Worm (Caenorhabditis elegans) whole organism, young adult: ENCODE measurements around the gene rrp-8.
A peak's percentile ranks its signal among the peaks of the same experiment; 100 is the strongest.

Experiments
- B0261.1 ChIP-seq: sonication (generic microtip); optimal IDR thresholded peaks from 2 replicates; lab custom pipeline; 2016; ENCODE audit warnings: mild to moderate bottlenecking, missing genetic modification characterization, moderate library complexity, missing compliant biosample characterization
- C17E4.6 ChIP-seq: fragments of 200-800 bp; sonication (Bioruptor generic); IDR thresholded peaks from 2 replicates; pipeline ENCODE4 v1.3.6; 2022; ENCODE audit warnings: missing genetic modification reagents, missing genetic modification characterization, missing compliant biosample characterization
- F10E7.11 ChIP-seq: sonication (generic microtip); optimal IDR thresholded peaks from 2 replicates; lab custom pipeline; 2017; ENCODE audit warnings: mild to moderate bottlenecking, missing genetic modification characterization, moderate library complexity, missing compliant biosample characterization
- F52B5.7 ChIP-seq: sonication (generic microtip); optimal IDR thresholded peaks from 2 replicates; lab custom pipeline; 2016; ENCODE audit warnings: mild to moderate bottlenecking, missing genetic modification characterization, missing compliant biosample characterization
- F57A8.1 ChIP-seq: fragments of 200-800 bp; sonication (Bioruptor generic); optimal IDR thresholded peaks from 2 replicates; lab custom pipeline; 2018; ENCODE audit warnings: mild to moderate bottlenecking, missing genetic modification characterization, moderate library complexity, missing compliant biosample characterization
- K11D2.4 ChIP-seq: fragments of 200-800 bp; sonication (Bioruptor generic); IDR thresholded peaks from 2 replicates; pipeline ENCODE4 v1.3.6; 2022; ENCODE audit warnings: missing genetic modification reagents, missing genetic modification characterization, missing compliant biosample characterization
- T26A5.8 ChIP-seq: sonication (generic microtip); optimal IDR thresholded peaks from 2 replicates; lab custom pipeline; 2016; ENCODE audit warnings: missing genetic modification characterization, missing compliant biosample characterization
- Y53F4B.3 ChIP-seq: fragments of 200-800 bp; sonication (Bioruptor generic); IDR thresholded peaks from 2 replicates; pipeline ENCODE4 v1.3.6; 2022; ENCODE audit warnings: missing genetic modification reagents, missing genetic modification characterization, missing compliant biosample characterization
- ZK185.1 ChIP-seq: sonication (generic microtip); optimal IDR thresholded peaks from 2 replicates; lab custom pipeline; 2016; ENCODE audit warnings: mild to moderate bottlenecking, missing genetic modification characterization, missing compliant biosample characterization; ENCODE audit not compliant: poor library complexity, severe bottlenecking
- akir-1 ChIP-seq: fragments of 200-800 bp; sonication (Bioruptor generic); optimal IDR thresholded peaks from 2 replicates; lab custom pipeline; 2018; ENCODE audit warnings: mild to moderate bottlenecking, missing genetic modification characterization, moderate library complexity, missing compliant biosample characterization
- aptf-2 ChIP-seq: fragments of 200-800 bp; sonication (Bioruptor generic); conservative IDR thresholded peaks from 2 replicates; pipeline ENCODE4 v1.3.6; 2022; ENCODE audit warnings: missing genetic modification reagents, missing genetic modification characterization, missing compliant biosample characterization
- atf-7 ChIP-seq: sonication (generic microtip); optimal IDR thresholded peaks from 2 replicates; lab custom pipeline; 2017; ENCODE audit warnings: mild to moderate bottlenecking, missing genetic modification characterization, missing compliant biosample characterization
- attf-6 ChIP-seq: fragments of 200-800 bp; sonication (Bioruptor generic); IDR thresholded peaks from 2 replicates; pipeline ENCODE4 v1.3.6; 2022; ENCODE audit warnings: missing genetic modification reagents, missing genetic modification characterization, missing compliant biosample characterization
- bed-1 ChIP-seq: fragments of 200-800 bp; sonication (Bioruptor generic); IDR thresholded peaks from 2 replicates; pipeline ENCODE4 v1.3.6; 2022; ENCODE audit warnings: missing genetic modification reagents, missing genetic modification characterization, missing compliant biosample characterization
- bed-2 ChIP-seq: fragments of 200-800 bp; sonication (Bioruptor generic); IDR thresholded peaks from 2 replicates; pipeline ENCODE4 v1.3.6; 2022; ENCODE audit warnings: missing genetic modification reagents, missing genetic modification characterization, missing compliant biosample characterization
- cebp-1 ChIP-seq, 2 experiments: fragments of 200-800 bp in 1 of 2; sonication (Bioruptor generic) in 1 of 2; sonication (generic microtip) in 1 of 2; IDR thresholded peaks in 1 of 2; optimal IDR thresholded peaks in 1 of 2; 2 replicates each; pipeline versions ENCODE4 v1.3.6 to Lab custom; 2017 to 2022; ENCODE audit warnings: missing compliant biosample characterization in 2 of 2, missing genetic modification characterization in 2 of 2, mild to moderate bottlenecking in 1 of 2, missing genetic modification reagents in 1 of 2, moderate library complexity in 1 of 2
- cebp-2 ChIP-seq: fragments of 200-800 bp; sonication (Bioruptor generic); IDR thresholded peaks from 2 replicates; pipeline ENCODE4 v1.3.6; 2022; ENCODE audit warnings: missing genetic modification characterization, missing compliant biosample characterization
- ceh-100 ChIP-seq: fragments of 200-800 bp; sonication (Bioruptor generic); IDR thresholded peaks from 2 replicates; pipeline ENCODE4 v1.3.6; 2022; ENCODE audit warnings: missing genetic modification reagents, missing genetic modification characterization, missing compliant biosample characterization
- ceh-79 ChIP-seq: sonication (generic microtip); optimal IDR thresholded peaks from 2 replicates; lab custom pipeline; 2017; ENCODE audit warnings: mild to moderate bottlenecking, missing genetic modification characterization, missing compliant biosample characterization
- die-1 ChIP-seq: sonication (generic microtip); optimal IDR thresholded peaks from 2 replicates; lab custom pipeline; 2016; ENCODE audit warnings: missing genotype, mild to moderate bottlenecking, missing genetic modification characterization, missing compliant biosample characterization
- dpff-1 ChIP-seq: sonication (generic microtip); optimal IDR thresholded peaks from 2 replicates; lab custom pipeline; 2017; ENCODE audit warnings: mild to moderate bottlenecking, missing genetic modification characterization, missing compliant biosample characterization
- egl-18 ChIP-seq: fragments of 200-800 bp; sonication (Bioruptor generic); IDR thresholded peaks from 2 replicates; pipeline ENCODE4 v1.3.6; 2022; ENCODE audit warnings: missing genetic modification reagents, missing genetic modification characterization, missing compliant biosample characterization
- egl-44 ChIP-seq: fragments of 200-800 bp; sonication (Bioruptor generic); IDR thresholded peaks from 2 replicates; pipeline ENCODE4 v1.3.6; 2022; ENCODE audit warnings: missing genetic modification reagents, missing genetic modification characterization, missing compliant biosample characterization
- egrh-3 ChIP-seq: fragments of 200-800 bp; sonication (Bioruptor generic); IDR thresholded peaks from 2 replicates; pipeline ENCODE4 v1.3.6; 2022; ENCODE audit warnings: missing genetic modification reagents, missing genetic modification characterization, missing compliant biosample characterization
- ets-4 ChIP-seq: fragments of 200-800 bp; sonication (Bioruptor generic); optimal IDR thresholded peaks from 2 replicates; lab custom pipeline; 2018; ENCODE audit warnings: mild to moderate bottlenecking, missing genetic modification characterization, missing compliant biosample characterization
- hlh-12 ChIP-seq: sonication (generic microtip); optimal IDR thresholded peaks from 2 replicates; lab custom pipeline; 2016; ENCODE audit warnings: missing genetic modification characterization, missing compliant biosample characterization
- hlh-26 ChIP-seq: fragments of 200-800 bp; sonication (Bioruptor generic); conservative IDR thresholded peaks from 2 replicates; pipeline ENCODE4 v1.3.6; 2022; ENCODE audit warnings: missing genetic modification reagents, missing genetic modification characterization, missing compliant biosample characterization
- lin-35 ChIP-seq, 3 experiments: fragments of 150-350 bp in 2 of 3; sonication (generic microtip) in 1 of 3; optimal IDR thresholded peaks; 2 replicates each; lab custom pipeline; 2014 to 2018; ENCODE audit warnings: missing biosample characterization in 3 of 3, missing genetic modification characterization in 3 of 3, missing genetic modification reagents in 3 of 3
- lir-1 ChIP-seq: fragments of 200-800 bp; sonication (Bioruptor generic); conservative IDR thresholded peaks from 2 replicates; pipeline ENCODE4 v1.3.6; 2022; ENCODE audit warnings: missing genetic modification reagents, missing genetic modification characterization, missing compliant biosample characterization
- madf-10 ChIP-seq: sonication (generic microtip); optimal IDR thresholded peaks from 2 replicates; lab custom pipeline; 2016; ENCODE audit warnings: mild to moderate bottlenecking, missing genetic modification characterization, missing compliant biosample characterization
- mcd-1 ChIP-seq: fragments of 200-800 bp; sonication (Bioruptor generic); IDR thresholded peaks from 2 replicates; pipeline ENCODE4 v1.3.6; 2022; ENCODE audit warnings: missing genetic modification reagents, missing genetic modification characterization, missing compliant biosample characterization
- mxl-1 ChIP-seq: sonication (generic microtip); optimal IDR thresholded peaks from 2 replicates; lab custom pipeline; 2016; ENCODE audit warnings: missing genetic modification characterization, missing compliant biosample characterization
- nfya-1 ChIP-seq: sonication (generic microtip); optimal IDR thresholded peaks from 2 replicates; lab custom pipeline; 2017; ENCODE audit warnings: antibody characterized with exemption, missing compliant biosample characterization, missing genetic modification characterization, borderline replicate concordance; ENCODE audit not compliant: insufficient read depth
- nfya-2 ChIP-seq: fragments of 200-800 bp; sonication (Bioruptor generic); IDR thresholded peaks from 2 replicates; pipeline ENCODE4 v1.3.6; 2022; ENCODE audit warnings: missing genetic modification reagents, missing genetic modification characterization, missing compliant biosample characterization
- nfyb-1 ChIP-seq: fragments of 200-800 bp; sonication (Bioruptor generic); IDR thresholded peaks from 2 replicates; pipeline ENCODE4 v1.3.6; 2022; ENCODE audit warnings: missing genetic modification reagents, missing genetic modification characterization, missing compliant biosample characterization
- nhr-27 ChIP-seq: fragments of 200-800 bp; sonication (Bioruptor generic); optimal IDR thresholded peaks from 2 replicates; lab custom pipeline; 2018; ENCODE audit warnings: mild to moderate bottlenecking, missing genetic modification characterization, moderate library complexity, missing compliant biosample characterization
- nhr-80 ChIP-seq: sonication (generic microtip); optimal IDR thresholded peaks from 2 replicates; lab custom pipeline; 2016; ENCODE audit warnings: missing genetic modification characterization, missing compliant biosample characterization
- rec-8 ChIP-seq, 2 experiments: sonication (generic microtip); optimal IDR thresholded peaks; 2 replicates each; lab custom pipeline; 2016; ENCODE audit warnings: mild to moderate bottlenecking in 2 of 2, missing genetic modification characterization in 2 of 2, missing genetic modification reagents in 2 of 2, missing genotype in 2 of 2, missing biosample characterization in 1 of 2, missing compliant biosample characterization in 1 of 2, moderate library complexity in 1 of 2
- sdz-38 ChIP-seq: sonication (generic microtip); optimal IDR thresholded peaks from 2 replicates; lab custom pipeline; 2016; ENCODE audit warnings: missing genotype, missing genetic modification characterization, missing compliant biosample characterization
- sea-2 ChIP-seq: fragments of 200-800 bp; sonication (Bioruptor generic); IDR thresholded peaks from 2 replicates; pipeline ENCODE4 v1.3.6; 2022; ENCODE audit warnings: missing genetic modification characterization, missing compliant biosample characterization
- snpc-1.1 ChIP-seq: sonication (generic microtip); optimal IDR thresholded peaks from 2 replicates; lab custom pipeline; 2017; ENCODE audit warnings: missing genetic modification characterization, mild to moderate bottlenecking, missing compliant biosample characterization, antibody characterized with exemption, moderate library complexity, missing genotype, missing genetic modification reagents; ENCODE audit not compliant: insufficient read depth
- somi-1 ChIP-seq: fragments of 200-800 bp; sonication (Bioruptor generic); optimal IDR thresholded peaks from 2 replicates; lab custom pipeline; 2018; ENCODE audit warnings: mild to moderate bottlenecking, missing genetic modification characterization, missing compliant biosample characterization
- sptf-2 ChIP-seq: fragments of 200-800 bp; sonication (Bioruptor generic); optimal IDR thresholded peaks from 2 replicates; lab custom pipeline; 2018; ENCODE audit warnings: mild to moderate bottlenecking, missing genetic modification characterization, missing compliant biosample characterization
- tlf-1 ChIP-seq: fragments of 200-800 bp; sonication (Bioruptor generic); optimal IDR thresholded peaks from 2 replicates; lab custom pipeline; 2018; ENCODE audit warnings: mild to moderate bottlenecking, missing genetic modification characterization, missing compliant biosample characterization
- unc-62 ChIP-seq: fragments of 150-350 bp; optimal IDR thresholded peaks from 2 replicates; lab custom pipeline; 2014; ENCODE audit warnings: missing biosample characterization, missing genetic modification reagents, missing genetic modification characterization
- xnd-1 ChIP-seq: sonication (generic microtip); optimal IDR thresholded peaks from 2 replicates; lab custom pipeline; 2016; ENCODE audit warnings: missing genotype, missing genetic modification reagents, missing genetic modification characterization, missing compliant biosample characterization
- zfh-2 ChIP-seq: fragments of 200-800 bp; sonication (Bioruptor generic); conservative IDR thresholded peaks from 2 replicates; pipeline ENCODE4 v1.3.6; 2022; ENCODE audit warnings: missing genetic modification reagents, missing genetic modification characterization, missing compliant biosample characterization

rrp-8 gene

ce11 chrIV:390279-390678, 6.1 kb upstream of the rrp-8 start, which contains the start of the genes ears-2 and uncp-18 (continued):
- peak; percentile 93 for TF ChIP-seq zfh-2 (GFP tag; lab: Robert Waterston, UW)
- peak; percentile 32 for TF ChIP-seq F57A8.1
- TF ChIP-seq nfya-1 (tag; lab: Kevin White, UChicago), result no peak
- peak; percentile 80 for TF ChIP-seq F52B5.7 (tag; lab: Kevin White, UChicago)
- TF ChIP-seq F10E7.11 (tag; lab: Kevin White, UChicago), result peak; percentile 46
- peak in 2 of 3 experiments; percentile 76 to 88 for TF ChIP-seq lin-35 (GFP tag; optimal IDR thresholded peaks at IDR 0.05; lab: Kevin White, UChicago)
- TF ChIP-seq mxl-1 (tag; lab: Kevin White, UChicago), result peak; percentile 24
- peak; percentile 73 for TF ChIP-seq cebp-1 (GFP tag; IDR thresholded peaks at IDR 0.05; lab: Robert Waterston, UW)
- TF ChIP-seq cebp-1 (tag; optimal IDR thresholded peaks at IDR 0.05; lab: Kevin White, UChicago), result peak; percentile 90
- peak; percentile 31 for TF ChIP-seq ceh-79 (tag; lab: Kevin White, UChicago)
- TF ChIP-seq T26A5.8, result no peak
- TF ChIP-seq Y53F4B.3 (GFP tag; lab: Robert Waterston, UW), result no peak
- TF ChIP-seq somi-1 (GFP tag; lab: Kevin White, UChicago), result peak; percentile 66
- peak; percentile 89 for TF ChIP-seq mcd-1 (GFP tag; lab: Robert Waterston, UW)
- TF ChIP-seq atf-7 (tag; lab: Kevin White, UChicago), result peak; percentile 63
- TF ChIP-seq sdz-38 (tag; lab: Kevin White, UChicago), result no peak
- peak; percentile 72; the same call in 1 of the 2 replicates for TF ChIP-seq C17E4.6 (GFP tag; lab: Robert Waterston, UW)
- peak; percentile 75 for TF ChIP-seq bed-2 (GFP tag; lab: Robert Waterston, UW)
- TF ChIP-seq egl-44 (GFP tag; lab: Robert Waterston, UW), result peak; percentile 89
- 0 out of 2 replicates have a peak, but pooled peaks have one; percentile 48 for TF ChIP-seq egl-18 (GFP tag; lab: Robert Waterston, UW)
- TF ChIP-seq nfya-2 (GFP tag; lab: Robert Waterston, UW), result no peak
- no peak for TF ChIP-seq dpff-1 (tag; lab: Kevin White, UChicago)
- TF ChIP-seq ceh-100 (GFP tag; lab: Robert Waterston, UW), result peak; percentile 97
- TF ChIP-seq sea-2 (GFP tag; lab: Robert Waterston, UW), result no peak
- TF ChIP-seq snpc-1.1 (tag; lab: Kevin White, UChicago), result peak; percentile 66
- peak; percentile 95 for TF ChIP-seq sptf-2
- TF ChIP-seq K11D2.4 (GFP tag; lab: Robert Waterston, UW), result peak; percentile 81
- TF ChIP-seq cebp-2 (GFP tag; lab: Robert Waterston, UW), result no peak
- peak; percentile 62 for TF ChIP-seq die-1
- peak; percentile 75 for TF ChIP-seq lir-1
- TF ChIP-seq aptf-2, result peak; percentile 71; the same call in 1 of the 2 replicates
- TF ChIP-seq tlf-1 (GFP tag; lab: Kevin White, UChicago), result peak; percentile 87
- TF ChIP-seq egrh-3 (GFP tag; lab: Robert Waterston, UW), result peak; percentile 86
- TF ChIP-seq B0261.1 (tag; lab: Kevin White, UChicago), result peak; percentile 22
- TF ChIP-seq nhr-80, result peak; percentile 75
- TF ChIP-seq hlh-12 (tag; lab: Kevin White, UChicago), result no peak
- TF ChIP-seq unc-62 (GFP tag; lab: Kevin White, UChicago), result no peak
- peak; percentile 89 for TF ChIP-seq madf-10 (tag; lab: Kevin White, UChicago)
- peak; percentile 68 for TF ChIP-seq akir-1 (GFP tag; lab: Kevin White, UChicago)
- no peak for TF ChIP-seq ets-4
- TF ChIP-seq rec-8 (tag; optimal IDR thresholded peaks at IDR 0.05; lab: Kevin White, UChicago), result peak; percentile 79 to 83
- TF ChIP-seq ZK185.1 (tag; lab: Kevin White, UChicago), result peak; percentile 80
- no peak for TF ChIP-seq attf-6 (GFP tag; lab: Robert Waterston, UW)
- no peak for TF ChIP-seq xnd-1
- no peak for TF ChIP-seq hlh-26 (GFP tag; lab: Robert Waterston, UW)
- no peak for TF ChIP-seq bed-1
- TF ChIP-seq nhr-27 (tag; lab: Kevin White, UChicago), result no peak
- peak; percentile 90 for TF ChIP-seq nfyb-1 (GFP tag; lab: Robert Waterston, UW)
